Worm (Caenorhabditis elegans) whole organism, L4 larva: ENCODE data around the gene C45G9.8.
A peak's percentile ranks its signal among the peaks of the same experiment; 100 is the strongest.

Experiments used
- T20F7.1 ChIP-seq: fragments of 200-800 bp; sonication (Bioruptor generic); optimal IDR thresholded peaks from 2 replicates; lab custom pipeline; 2018; ENCODE audit warnings: mild to moderate bottlenecking, missing genetic modification characterization, missing compliant biosample characterization
- aly-2 ChIP-seq: sonication (generic microtip); optimal IDR thresholded peaks from 2 replicates; lab custom pipeline; 2018; ENCODE audit warnings: missing biosample characterization, missing genetic modification characterization
- egl-27 ChIP-seq: sonication (generic microtip); optimal IDR thresholded peaks from 3 replicates; lab custom pipeline; 2017; ENCODE audit warnings: missing biosample characterization, missing genetic modification reagents, missing genetic modification characterization
- nhr-10 ChIP-seq: fragments of 150-350 bp; optimal IDR thresholded peaks from 2 replicates; lab custom pipeline; 2014; ENCODE audit warnings: missing biosample characterization, missing genetic modification characterization
- nhr-6 ChIP-seq: fragments of 150-350 bp; optimal IDR thresholded peaks from 2 replicates; lab custom pipeline; 2014; ENCODE audit warnings: missing biosample characterization, missing genetic modification characterization
- zag-1 ChIP-seq: fragments of 150-350 bp; optimal IDR thresholded peaks from 2 replicates; lab custom pipeline; 2014; ENCODE audit warnings: missing biosample characterization, missing genetic modification characterization

DNA sequence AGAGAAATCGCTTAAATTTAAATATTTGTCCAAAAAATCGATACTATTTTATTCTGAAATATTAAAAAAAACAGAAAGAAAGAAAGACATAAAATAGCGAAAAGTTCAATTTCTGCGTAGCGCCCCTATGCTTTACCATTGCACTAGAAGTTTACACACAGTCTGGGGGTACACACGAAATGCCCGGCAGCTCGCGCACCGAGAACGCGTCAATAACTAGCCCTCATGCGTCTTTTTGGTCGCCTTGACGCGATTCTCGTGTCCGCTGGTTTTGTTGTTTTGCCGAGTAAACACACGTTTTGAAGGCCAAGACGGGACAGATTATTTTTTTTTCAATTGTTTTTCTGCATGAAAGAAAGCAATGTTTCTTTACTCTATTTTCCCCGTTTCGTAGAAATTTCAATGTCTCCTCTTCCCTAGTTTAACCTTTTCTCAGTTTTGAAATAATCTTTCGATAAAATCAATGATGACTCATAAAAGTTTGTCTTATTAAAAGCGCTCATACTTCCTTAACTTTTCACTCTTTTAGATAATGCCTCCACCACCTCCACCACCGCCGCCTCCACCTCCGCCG is 35.2 kb downstream of the C45G9.8 start, which contains the start of gene wip-1:
- TF ChIP-seq egl-27 (tag; lab: Kevin White, UChicago), result no peak
- peak; percentile 95 for TF ChIP-seq T20F7.1
- peak; percentile 66 for TF ChIP-seq zag-1 (tag; lab: Kevin White, UChicago)
- TF ChIP-seq nhr-10 (tag; lab: Kevin White, UChicago), result peak; percentile 44
- peak; percentile 95 for TF ChIP-seq nhr-6 (tag; lab: Kevin White, UChicago)
- TF ChIP-seq aly-2 (tag; lab: Kevin White, UChicago), result no peak
